Worm (Caenorhabditis elegans) whole organism, L1 larva: ENCODE measurements around the gene dolk-1.

Experiments used
- ama-1 ChIP-seq: fragments of 150-350 bp; optimal IDR thresholded peaks from 2 replicates; lab custom pipeline; 2014
- lin-15B ChIP-seq: fragments of 150-350 bp; sonication (generic microtip); optimal IDR thresholded peaks from 3 replicates; lab custom pipeline; 2014; ENCODE audit warnings: missing biosample characterization, missing genetic modification characterization
- sup-37 ChIP-seq: fragments of 200-800 bp; sonication (Bioruptor generic); optimal IDR thresholded peaks from 2 replicates; lab custom pipeline; 2018; ENCODE audit warnings: mild to moderate bottlenecking, missing genetic modification characterization, missing compliant biosample characterization
- unc-62 ChIP-seq: fragments of 150-350 bp; optimal IDR thresholded peaks from 2 replicates; lab custom pipeline; 2014; ENCODE audit warnings: missing biosample characterization, missing genetic modification reagents, missing genetic modification characterization
- unc-98 ChIP-seq: fragments of 200-800 bp; sonication (Bioruptor generic); IDR thresholded peaks from 2 replicates; pipeline ENCODE4 v1.3.6; 2022; ENCODE audit warnings: missing genetic modification characterization, missing compliant biosample characterization

DNA sequence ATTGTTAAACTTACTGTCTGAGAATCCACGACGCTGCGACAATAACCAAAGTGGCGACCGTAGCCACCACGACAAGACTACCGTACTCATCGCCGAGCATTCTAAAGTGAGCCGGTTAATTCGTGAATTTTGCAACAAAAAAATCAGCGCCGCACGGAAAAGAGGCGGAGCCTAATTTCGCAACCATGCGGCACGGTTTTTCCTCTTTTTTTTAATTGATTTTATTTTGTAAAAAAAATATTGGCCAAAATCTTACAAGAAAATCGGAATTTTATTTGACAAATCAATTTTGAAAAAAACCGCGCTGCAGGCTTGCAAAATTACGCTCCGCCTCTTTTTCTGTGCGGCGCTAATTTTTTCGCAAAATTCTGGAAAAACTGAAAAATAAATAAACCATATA, at the start of gene dolk-1:
- TF ChIP-seq sup-37 (GFP tag; lab: Kevin White, UChicago) (no peak), unc-98 (GFP tag; lab: Robert Waterston, UW) (no peak), unc-62 (no peak), lin-15B (no peak), ama-1 (lab: Kevin White, UChicago) (no peak)
